Fruit fly (Drosophila melanogaster): ENCODE data around the gene CG7352.

The CG7352 gene

DNA sequence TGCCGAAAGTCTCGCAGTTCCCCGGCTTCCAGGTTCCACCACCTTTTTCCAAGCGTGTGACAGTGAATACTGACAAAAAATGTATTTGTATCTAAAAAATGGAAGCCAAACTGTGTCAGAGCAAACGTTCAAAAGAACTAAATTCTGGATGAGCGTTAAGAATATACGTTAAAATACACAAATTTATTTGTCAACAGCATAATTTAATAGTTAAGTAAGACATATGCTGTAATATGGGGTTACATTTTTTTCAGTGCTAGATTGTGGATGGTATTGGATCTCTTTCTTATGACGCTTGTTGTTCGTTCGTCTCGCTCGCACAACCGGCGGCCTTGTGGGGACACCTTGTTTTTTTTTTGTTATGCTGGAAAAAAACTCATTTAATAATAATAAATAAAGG, 8.2 kb downstream of the CG7352 start:
- TF ChIP-seq cic (GFP tag; optimal IDR thresholded peaks at IDR 0.05) (no peak), CG1620 (GFP tag; optimal IDR thresholded peaks at IDR 0.05) (no peak), bab1 (GFP tag; optimal IDR thresholded peaks at IDR 0.05) (peak; percentile 18), pad (GFP tag; optimal IDR thresholded peaks at IDR 0.05) (no peak), Hr96 (GFP tag; optimal IDR thresholded peaks at IDR 0.05) (peak; percentile 1), CG33017 (tag; optimal IDR thresholded peaks at IDR 0.05) (no peak), tj (GFP tag; optimal IDR thresholded peaks at IDR 0.05) (no peak), toe (GFP tag; optimal IDR thresholded peaks at IDR 0.05) (no peak), CG12768 (GFP tag; optimal IDR thresholded peaks at IDR 0.05) (no peak), ovo (GFP tag; optimal IDR thresholded peaks at IDR 0.05) (no peak), Mnt (GFP tag; optimal IDR thresholded peaks at IDR 0.05) (no peak), kay (GFP tag; ENCODE audit: borderline replicate concordance) (no peak), Clk (GFP tag; optimal IDR thresholded peaks at IDR 0.05) (no peak), CG5204 (GFP tag; optimal IDR thresholded peaks at IDR 0.05) (peak; percentile 5), CG11617 (GFP tag; optimal IDR thresholded peaks at IDR 0.05) (no peak), CG7045 (GFP tag; optimal IDR thresholded peaks at IDR 0.05) (no peak), Crg-1 (GFP tag; optimal IDR thresholded peaks at IDR 0.05) (no peak), cnc (optimal IDR thresholded peaks at IDR 0.05) (no peak), CG7101 (tag; optimal IDR thresholded peaks at IDR 0.05) (peak; percentile 0), CG14711 (tag; optimal IDR thresholded peaks at IDR 0.05) (peak; percentile 37)

DNA sequence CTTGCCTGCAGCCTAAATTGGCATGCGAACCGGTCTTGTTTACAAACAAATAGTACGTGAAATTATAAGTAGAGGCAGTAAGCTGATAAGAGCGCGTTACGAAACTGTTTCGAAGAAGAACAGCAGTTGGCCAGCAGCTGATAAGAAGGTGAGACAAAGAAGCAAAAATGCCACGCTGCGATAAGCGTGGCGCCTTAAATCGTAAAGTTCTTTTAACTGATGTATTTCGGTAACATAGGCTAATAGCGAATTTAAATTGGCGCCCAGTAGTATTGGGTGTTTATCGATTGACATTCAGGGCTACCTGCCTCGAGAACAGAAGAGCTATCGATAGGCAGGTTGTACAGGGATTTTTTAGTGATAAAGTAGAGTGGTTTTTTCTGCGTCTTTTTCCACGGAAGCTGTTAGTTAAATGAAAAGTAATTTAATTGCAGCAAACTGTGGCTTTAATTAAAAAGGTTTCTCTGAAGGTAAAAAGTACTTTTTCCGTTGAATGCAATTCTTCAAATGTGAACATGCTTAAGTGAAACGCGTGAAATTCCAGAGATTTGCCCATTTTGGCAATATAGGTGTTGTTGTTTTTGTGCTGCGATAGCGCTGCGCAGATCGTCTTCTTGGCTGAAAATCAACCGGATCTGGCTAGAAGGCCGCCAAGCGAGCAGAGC, 9.4 kb downstream of the CG7352 start, which contains the start of gene stck:
stck (plus strand) TSS at position 353 of the 665 bp plus-strand sequence.
- TF ChIP-seq Mnt (GFP tag; optimal IDR thresholded peaks at IDR 0.05) (peak; percentile 30), Hr96 (GFP tag; optimal IDR thresholded peaks at IDR 0.05) (peak; percentile 4), CG7045 (GFP tag; optimal IDR thresholded peaks at IDR 0.05) (no peak), CG1620 (GFP tag; optimal IDR thresholded peaks at IDR 0.05) (peak; percentile 49), cic (GFP tag; optimal IDR thresholded peaks at IDR 0.05) (peak; percentile 89), kay (GFP tag; ENCODE audit: borderline replicate concordance) (peak; percentile 69)

DNA sequence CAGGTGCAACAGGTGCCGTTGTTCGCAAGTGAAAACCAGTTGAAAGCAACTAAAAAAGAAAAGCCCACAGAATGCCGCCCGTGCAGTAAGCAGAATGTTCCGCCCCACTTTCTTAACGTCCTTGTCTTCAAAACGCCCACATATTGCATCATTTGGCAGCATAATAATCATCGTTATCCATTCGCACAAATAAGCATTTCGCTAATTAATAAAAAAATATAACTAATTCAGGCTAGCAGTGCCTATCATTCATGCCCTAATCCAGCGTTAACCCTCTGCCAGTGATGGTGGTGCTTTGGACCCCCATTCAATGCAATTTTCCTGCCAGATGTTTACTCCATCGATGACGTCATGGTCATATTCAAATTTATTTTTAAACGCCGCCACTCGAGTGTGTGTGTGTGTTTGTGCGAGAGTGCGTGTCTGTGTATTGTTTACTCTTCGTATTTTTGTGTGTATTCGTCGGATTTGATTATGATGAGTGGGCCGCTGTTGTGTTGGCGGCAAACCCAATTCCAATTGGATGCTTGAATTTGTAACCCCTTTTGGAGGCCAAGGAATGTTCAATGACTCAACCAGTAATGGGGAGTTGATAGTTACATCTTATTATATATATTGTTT, 10.1 kb downstream of the CG7352 start:
- TF ChIP-seq CG11617 (GFP tag; optimal IDR thresholded peaks at IDR 0.05): no peak
- peak; percentile 17 for TF ChIP-seq cic (GFP tag; optimal IDR thresholded peaks at IDR 0.05)
- no peak for TF ChIP-seq CG7101 (tag; optimal IDR thresholded peaks at IDR 0.05)

DNA sequence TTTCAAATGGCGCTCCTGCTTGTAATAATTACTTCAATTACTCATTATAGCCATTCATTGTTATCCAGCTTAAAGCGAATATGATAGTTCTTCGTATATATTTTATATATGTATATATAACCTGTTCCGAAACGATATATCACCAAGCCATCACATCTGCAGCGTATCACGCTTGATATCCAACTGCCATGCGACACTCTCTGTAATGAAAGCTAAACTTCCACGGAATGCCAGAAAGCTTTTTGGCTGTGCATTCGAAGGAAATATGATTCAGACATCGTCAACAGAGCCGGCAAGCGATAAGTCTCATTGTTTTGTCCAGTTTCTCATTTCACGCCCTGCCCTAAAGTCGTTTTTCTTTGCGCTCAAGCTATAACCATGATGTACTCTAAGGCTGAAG, 10.6 kb downstream of the CG7352 start:
- TF ChIP-seq cic (GFP tag; optimal IDR thresholded peaks at IDR 0.05): no peak
- TF ChIP-seq CG5204 (GFP tag; optimal IDR thresholded peaks at IDR 0.05): no peak
- TF ChIP-seq Crg-1 (GFP tag; optimal IDR thresholded peaks at IDR 0.05): no peak
- peak; percentile 69 for TF ChIP-seq tj (GFP tag; optimal IDR thresholded peaks at IDR 0.05)
- no peak for TF ChIP-seq CG12768 (GFP tag; optimal IDR thresholded peaks at IDR 0.05)
- no peak for TF ChIP-seq cnc (optimal IDR thresholded peaks at IDR 0.05)
- TF ChIP-seq Clk (GFP tag; optimal IDR thresholded peaks at IDR 0.05): no peak
- no peak for TF ChIP-seq pad (GFP tag; optimal IDR thresholded peaks at IDR 0.05)
- TF ChIP-seq CG11617 (GFP tag; optimal IDR thresholded peaks at IDR 0.05): no peak
- TF ChIP-seq Mnt (GFP tag; optimal IDR thresholded peaks at IDR 0.05): peak; percentile 60
- TF ChIP-seq CG1620 (GFP tag; optimal IDR thresholded peaks at IDR 0.05): no peak
- TF ChIP-seq CG14711 (tag; optimal IDR thresholded peaks at IDR 0.05): no peak
- no peak for TF ChIP-seq CG33017 (tag; optimal IDR thresholded peaks at IDR 0.05)
- no peak for TF ChIP-seq CG7045 (GFP tag; optimal IDR thresholded peaks at IDR 0.05)
- no peak for TF ChIP-seq bab1 (GFP tag; optimal IDR thresholded peaks at IDR 0.05)
- peak; percentile 93 for TF ChIP-seq kay (GFP tag; ENCODE audit: borderline replicate concordance)
- TF ChIP-seq toe (GFP tag; optimal IDR thresholded peaks at IDR 0.05): no peak
- TF ChIP-seq ovo (GFP tag; optimal IDR thresholded peaks at IDR 0.05): no peak
- no peak for TF ChIP-seq Hr96 (GFP tag; optimal IDR thresholded peaks at IDR 0.05)
- no peak for TF ChIP-seq CG7101 (tag; optimal IDR thresholded peaks at IDR 0.05)

DNA sequence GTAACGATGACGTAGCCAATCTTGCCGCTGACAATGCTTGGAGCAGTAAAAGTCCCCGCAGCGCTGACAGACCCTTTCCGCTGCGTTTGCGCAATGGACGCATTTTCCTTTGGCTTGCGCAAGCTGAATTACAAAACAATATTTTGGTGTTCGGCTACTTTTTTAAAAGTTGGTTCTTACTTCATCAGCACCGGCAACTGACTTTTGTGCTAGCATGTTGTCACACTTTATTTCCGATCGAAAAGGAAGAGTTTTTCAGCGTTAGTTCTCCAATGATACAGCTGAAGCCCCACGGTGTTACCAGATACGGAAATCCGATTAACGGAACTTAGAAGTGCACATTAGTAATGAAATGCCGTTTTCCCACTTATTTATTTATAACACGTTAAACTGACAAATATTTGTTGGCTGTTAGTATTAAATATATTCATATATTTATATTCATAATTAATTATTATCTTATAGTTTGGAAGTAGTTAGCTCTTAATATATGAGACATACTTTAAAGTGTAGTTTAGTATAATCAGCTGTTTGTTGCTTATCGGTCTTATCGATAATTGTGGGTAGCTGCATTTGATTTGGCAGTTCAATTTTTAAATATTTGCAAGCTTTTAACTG, 15.0 kb downstream of the CG7352 start, which contains the start of the genes Veneno and CG7963:
Veneno (minus strand) TSS at position 296 of the 618 bp plus-strand sequence.
CG7963 (plus strand) TSS at position 568 of the 618 bp plus-strand sequence.
- no peak for TF ChIP-seq kay (GFP tag; ENCODE audit: borderline replicate concordance)
- TF ChIP-seq cnc (optimal IDR thresholded peaks at IDR 0.05): no peak
- peak; percentile 68 for TF ChIP-seq ovo (GFP tag; optimal IDR thresholded peaks at IDR 0.05)
- peak; percentile 65 for TF ChIP-seq tj (GFP tag; optimal IDR thresholded peaks at IDR 0.05)
- TF ChIP-seq bab1 (GFP tag; optimal IDR thresholded peaks at IDR 0.05): peak; percentile 4
- TF ChIP-seq CG12768 (GFP tag; optimal IDR thresholded peaks at IDR 0.05): no peak

DNA sequence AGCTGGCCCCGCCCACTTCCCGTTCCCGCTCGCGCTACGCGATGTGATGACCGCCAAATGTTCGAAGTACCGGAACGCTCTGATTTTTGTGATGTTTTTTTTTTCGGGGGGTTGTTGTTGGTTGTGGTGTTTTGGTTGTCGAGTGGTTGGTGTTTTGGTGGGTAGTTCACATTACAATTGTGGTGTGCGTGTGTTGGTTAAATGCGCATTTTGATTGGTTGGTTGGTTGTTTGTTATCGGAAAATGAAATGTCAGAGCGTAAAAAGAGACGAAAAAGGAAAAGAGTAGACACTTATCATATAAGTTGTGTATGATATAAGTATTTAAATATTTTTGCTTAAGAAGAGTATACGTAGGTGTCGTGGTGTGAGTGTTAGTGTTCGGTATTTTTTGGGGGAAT, 21.2 kb downstream of the CG7352 start:
- no peak for TF ChIP-seq toe (GFP tag; optimal IDR thresholded peaks at IDR 0.05)
- TF ChIP-seq Clk (GFP tag; optimal IDR thresholded peaks at IDR 0.05): no peak
- TF ChIP-seq CG7101 (tag; optimal IDR thresholded peaks at IDR 0.05): no peak
